Fruit fly (Drosophila melanogaster): ENCODE data around the gene Spg7.

Gene Spg7

DNA sequence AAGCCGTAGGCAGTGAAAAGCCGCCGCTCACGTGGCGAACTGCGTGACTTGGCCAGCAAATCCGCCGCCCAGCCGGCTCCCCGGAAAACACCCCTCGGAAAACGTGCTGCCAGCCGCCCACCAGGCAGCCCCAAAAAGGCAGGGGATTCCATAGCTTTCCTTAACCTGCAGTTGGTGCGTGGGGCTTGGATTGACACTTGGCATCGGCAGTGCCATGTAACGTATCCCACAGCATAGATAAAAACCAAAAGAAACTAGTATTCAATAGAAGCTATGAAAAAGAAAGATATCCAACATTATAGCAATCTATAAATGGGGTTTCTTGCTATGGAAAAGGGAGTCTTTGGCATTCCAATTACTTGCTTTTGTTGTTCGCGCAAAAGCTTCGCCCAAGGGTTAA is 13.0 kb downstream of the Spg7 start (continued):
- peak; percentile 69 for TF ChIP-seq Med (GFP tag)
- no peak for TF ChIP-seq fu2 (GFP tag; optimal IDR thresholded peaks at IDR 0.05)
- no peak for TF ChIP-seq Hsf (GFP tag; optimal IDR thresholded peaks at IDR 0.05)
- TF ChIP-seq CG4360 (GFP tag; IDR thresholded peaks at IDR 0.05), result no peak
- TF ChIP-seq Nf-YC (tag; optimal IDR thresholded peaks at IDR 0.05), result no peak
- TF ChIP-seq CG1602 (GFP tag; optimal IDR thresholded peaks at IDR 0.05), result no peak
- peak; percentile 16 for TF ChIP-seq CG34376 (GFP tag; optimal IDR thresholded peaks at IDR 0.05)
- peak; percentile 6 for TF ChIP-seq Meics (GFP tag; optimal IDR thresholded peaks at IDR 0.05)
- TF ChIP-seq nerfin-1 (tag; optimal IDR thresholded peaks at IDR 0.05), result no peak
- TF ChIP-seq dysf (GFP tag; IDR thresholded peaks at IDR 0.05), result no peak
- peak; percentile 4 for TF ChIP-seq CG7839 (tag; optimal IDR thresholded peaks at IDR 0.05)
- peak; percentile 9 for TF ChIP-seq CG13894 (tag; optimal IDR thresholded peaks at IDR 0.05)
- no peak for TF ChIP-seq Sox102F (GFP tag; optimal IDR thresholded peaks at IDR 0.05)
- no peak for TF ChIP-seq CG3726 (GFP tag; IDR thresholded peaks at IDR 0.05)

- TF ChIP-seq ranshi (GFP tag; IDR thresholded peaks at IDR 0.05) (no peak), CTCF (GFP tag; optimal IDR thresholded peaks at IDR 0.05) (peak; percentile 89), Vsx1 (GFP tag; optimal IDR thresholded peaks at IDR 0.05) (no peak), Taf1 (GFP tag; IDR thresholded peaks at IDR 0.05) (no peak), CG10979 (tag; optimal IDR thresholded peaks at IDR 0.05) (peak; percentile 9)
Observed at dm6 chrX:2684442-2684841, 13.6 kb downstream of the Spg7 start.

DNA sequence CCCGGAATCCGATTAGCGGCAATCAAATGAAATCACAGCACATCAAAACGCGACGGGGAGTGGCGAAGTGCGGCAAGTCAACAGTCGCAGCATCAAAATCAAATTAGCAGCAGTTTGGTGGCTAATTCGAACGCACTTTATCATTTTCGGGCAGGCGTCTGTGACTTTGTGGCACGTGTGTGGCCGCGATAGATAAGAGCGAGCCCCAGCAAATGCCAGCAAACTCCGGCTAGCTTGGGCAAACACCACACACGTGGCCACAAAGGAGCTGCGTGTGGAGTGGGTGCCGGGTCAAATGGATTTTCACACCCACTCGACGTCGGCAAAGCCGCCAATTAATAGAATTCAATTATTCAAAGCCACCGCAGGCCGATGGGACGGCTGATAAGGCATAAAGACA is 14.1 kb downstream of the Spg7 start:
- TF ChIP-seq Hey (tag; optimal IDR thresholded peaks at IDR 0.05), result peak; percentile 93
- no peak for TF ChIP-seq CG34224 (GFP tag; IDR thresholded peaks at IDR 0.05; ENCODE audit: partially characterized antibody)
- peak; percentile 43 for TF ChIP-seq nerfin-1 (tag; optimal IDR thresholded peaks at IDR 0.05)
- no peak for TF ChIP-seq CG2712 (tag; optimal IDR thresholded peaks at IDR 0.05)
- peak; percentile 61 for TF ChIP-seq oc (tag; optimal IDR thresholded peaks at IDR 0.05)

- no peak for TF ChIP-seq CG12744 (GFP tag; optimal IDR thresholded peaks at IDR 0.05)
- TF ChIP-seq otp (GFP tag; IDR thresholded peaks at IDR 0.05), result no peak
- no peak for TF ChIP-seq Opbp (GFP tag; IDR thresholded peaks at IDR 0.05; ENCODE audit: partially characterized antibody)
- no peak for TF ChIP-seq lilli (GFP tag; optimal IDR thresholded peaks at IDR 0.05)
- no peak for TF ChIP-seq Bgb (GFP tag; IDR thresholded peaks at IDR 0.05; ENCODE audit: partially characterized antibody)
- no peak for TF ChIP-seq Dfd (GFP tag; optimal IDR thresholded peaks at IDR 0.05)
- no peak for TF ChIP-seq CG12236 (GFP tag; optimal IDR thresholded peaks at IDR 0.05)
- no peak for TF ChIP-seq stc (GFP tag; IDR thresholded peaks at IDR 0.05)
- TF ChIP-seq GATAe (GFP tag; conservative IDR thresholded peaks at IDR 0.05), result no peak
- TF ChIP-seq eyg (GFP tag; optimal IDR thresholded peaks at IDR 0.05), result no peak
- TF ChIP-seq exex (tag; optimal IDR thresholded peaks at IDR 0.05), result no peak
- no peak for TF ChIP-seq kni (GFP tag; optimal IDR thresholded peaks at IDR 0.05)
- TF ChIP-seq hkb (optimal IDR thresholded peaks at IDR 0.05), result no peak
- TF ChIP-seq hkb (GFP tag; IDR thresholded peaks at IDR 0.05), result no peak
- TF ChIP-seq CG18619 (GFP tag; optimal IDR thresholded peaks at IDR 0.05), result no peak
- TF ChIP-seq Dip3 (GFP tag; optimal IDR thresholded peaks at IDR 0.05), result no peak
- no peak for TF ChIP-seq jumu (GFP tag; optimal IDR thresholded peaks at IDR 0.05)
- no peak for TF ChIP-seq CG31388 (GFP tag; optimal IDR thresholded peaks at IDR 0.05)
- TF ChIP-seq CG34376 (GFP tag; optimal IDR thresholded peaks at IDR 0.05), result no peak
- TF ChIP-seq CG6791 (GFP tag; IDR thresholded peaks at IDR 0.05; ENCODE audit: partially characterized antibody), result no peak
- no peak for TF ChIP-seq fd96Cb (tag; optimal IDR thresholded peaks at IDR 0.05)
Observed at dm6 chrX:2682832-2683231, 15.2 kb downstream of the Spg7 start, which contains the start of gene CG2652. Gene CG2652 (minus strand): TSS chrX:2682932.

Data from whole organism, embryonic.